Fruit fly (Drosophila melanogaster): ENCODE data around the gene Rsbp15.

- TF ChIP-seq cnc (optimal IDR thresholded peaks at IDR 0.05) = no peak
- TF ChIP-seq CG7101 (tag; optimal IDR thresholded peaks at IDR 0.05) = no peak
- no peak for TF ChIP-seq kay (GFP tag; ENCODE audit: borderline replicate concordance)
- TF ChIP-seq bab1 (GFP tag; optimal IDR thresholded peaks at IDR 0.05) = no peak
- TF ChIP-seq CG1620 (GFP tag; optimal IDR thresholded peaks at IDR 0.05) = no peak
- no peak for TF ChIP-seq CG5204 (GFP tag; optimal IDR thresholded peaks at IDR 0.05)
- no peak for TF ChIP-seq Clk (GFP tag; optimal IDR thresholded peaks at IDR 0.05)
- no peak for TF ChIP-seq Crg-1 (GFP tag; optimal IDR thresholded peaks at IDR 0.05)
Observed at dm6 chr3R:12196100-12196499, 26.1 kb upstream of the Rsbp15 start.
